Fruit fly (Drosophila melanogaster) whole organism, prepupa: ENCODE measurements around the gene msl-2.

ENCODE experiments used
- CG11294 ChIP-seq: fragments of 200-800 bp; sonication (Bioruptor generic); IDR thresholded peaks from 2 replicates; pipeline ENCODE4 v1.3.6; 2022; ENCODE audit warnings: missing biosample characterization, missing genetic modification characterization
- CG1621 ChIP-seq: fragments of 200-800 bp; sonication (Bioruptor generic); optimal IDR thresholded peaks from 3 replicates; lab custom pipeline; 2018; ENCODE audit warnings: missing biosample characterization, mild to moderate bottlenecking, missing genetic modification characterization
- CG3032 ChIP-seq: fragments of 200-800 bp; optimal IDR thresholded peaks from 2 replicates; lab custom pipeline; 2019; ENCODE audit warnings: missing biosample characterization, mild to moderate bottlenecking, missing genetic modification characterization, moderate library complexity
- CG4318 ChIP-seq: fragments of 200-800 bp; sonication (Bioruptor generic); optimal IDR thresholded peaks from 3 replicates; lab custom pipeline; 2017; ENCODE audit warnings: missing biosample characterization, mild to moderate bottlenecking, missing genetic modification characterization
- CG8632 ChIP-seq: fragments of 200-800 bp; sonication (Bioruptor generic); optimal IDR thresholded peaks from 3 replicates; lab custom pipeline; 2016; ENCODE audit warnings: missing biosample characterization, missing genetic modification characterization
- CG9139 ChIP-seq: fragments of 200-800 bp; sonication (Bioruptor generic); optimal IDR thresholded peaks from 3 replicates; lab custom pipeline; 2017; ENCODE audit warnings: missing biosample characterization, mild to moderate bottlenecking, missing genetic modification characterization
- Gug ChIP-seq: fragments of 200-800 bp; sonication (Bioruptor generic); IDR thresholded peaks from 2 replicates; pipeline ENCODE4 v1.3.6; 2022; ENCODE audit warnings: missing biosample characterization, missing genetic modification characterization
- Hr38 ChIP-seq: sonication (Bioruptor generic); optimal IDR thresholded peaks from 2 replicates; lab custom pipeline; 2016; ENCODE audit warnings: missing biosample characterization, missing genetic modification characterization
- Met ChIP-seq: fragments of 200-800 bp; sonication (Bioruptor generic); optimal IDR thresholded peaks from 3 replicates; lab custom pipeline; 2016; ENCODE audit warnings: missing biosample characterization, missing genetic modification characterization
- Sox14 ChIP-seq: fragments of 200-800 bp; sonication (Bioruptor generic); optimal IDR thresholded peaks from 3 replicates; lab custom pipeline; 2016; ENCODE audit warnings: missing biosample characterization, missing genetic modification characterization
- acj6 ChIP-seq: fragments of 200-800 bp; sonication (Bioruptor generic); optimal IDR thresholded peaks from 3 replicates; lab custom pipeline; 2016; ENCODE audit warnings: missing biosample characterization, missing genetic modification characterization
- fd85E ChIP-seq: fragments of 200-800 bp; sonication (Bioruptor generic); optimal IDR thresholded peaks from 3 replicates; lab custom pipeline; 2016; ENCODE audit warnings: missing biosample characterization, missing genetic modification characterization
- ss ChIP-seq, 2 experiments: fragments of 200-800 bp; sonication (Bioruptor generic); optimal IDR thresholded peaks; 2 replicates in 1 of 2; 3 replicates in 1 of 2; lab custom pipeline; 2017 to 2018; ENCODE audit warnings: mild to moderate bottlenecking in 2 of 2, missing biosample characterization in 2 of 2, missing genetic modification characterization in 2 of 2, moderate library complexity in 1 of 2

DNA sequence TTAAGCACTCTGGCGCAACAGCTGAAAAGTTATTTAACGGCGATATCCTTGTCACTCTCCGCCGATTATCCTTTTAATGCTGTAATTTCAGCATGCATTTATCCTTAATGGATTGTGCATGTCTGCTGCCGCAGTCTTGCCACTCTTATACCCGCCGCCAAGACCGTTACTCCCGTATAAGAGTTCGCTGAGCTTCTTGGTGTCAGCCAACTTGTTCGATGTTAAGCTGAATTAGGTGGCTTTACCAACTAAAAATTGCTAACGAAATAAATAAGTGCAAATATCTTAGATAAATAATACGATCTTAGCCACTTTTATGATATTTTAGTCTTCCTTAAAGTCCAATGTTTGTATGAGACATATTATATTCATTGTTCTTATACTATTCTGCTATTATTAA, 24.8 kb downstream of the msl-2 start:
- TF ChIP-seq acj6 (GFP tag; lab: Kevin White, UChicago), result no peak
- no peak for TF ChIP-seq fd85E (GFP tag; lab: Kevin White, UChicago)
- no peak for TF ChIP-seq Gug (GFP tag; lab: Robert Waterston, UW)
- no peak for TF ChIP-seq CG3032
- TF ChIP-seq CG4318 (GFP tag; lab: Kevin White, UChicago), result no peak
- no peak for TF ChIP-seq Sox14
- no peak for TF ChIP-seq CG9139 (GFP tag; lab: Kevin White, UChicago)
- no peak for TF ChIP-seq CG11294 (GFP tag; lab: Robert Waterston, UW)
- no peak for TF ChIP-seq ss (GFP tag; optimal IDR thresholded peaks at IDR 0.05; lab: Kevin White, UChicago)
- TF ChIP-seq Met, result no peak
- TF ChIP-seq CG8632, result no peak
- TF ChIP-seq CG1621, result no peak
- no peak for TF ChIP-seq Hr38 (GFP tag; lab: Kevin White, UChicago)
